Worm (Caenorhabditis elegans) whole organism, L2 larva: ENCODE results near the gene rsd-3.

Source experiments
- aly-2 ChIP-seq: fragments of 150-350 bp; optimal IDR thresholded peaks from 2 replicates; lab custom pipeline; 2014; ENCODE audit warnings: missing biosample characterization, missing genetic modification characterization
- ama-1 ChIP-seq: fragments of 150-350 bp; optimal IDR thresholded peaks from 2 replicates; lab custom pipeline; 2018; ENCODE audit warnings: inconsistent platforms
- ceh-16 ChIP-seq: fragments of 150-350 bp; optimal IDR thresholded peaks from 2 replicates; lab custom pipeline; 2014; ENCODE audit warnings: missing biosample characterization, missing genetic modification characterization
- ceh-82 ChIP-seq: fragments of 150-350 bp; optimal IDR thresholded peaks from 2 replicates; lab custom pipeline; 2014; ENCODE audit warnings: missing biosample characterization, missing genetic modification characterization
- fos-1 ChIP-seq: fragments of 150-350 bp; optimal IDR thresholded peaks from 2 replicates; lab custom pipeline; 2014; ENCODE audit warnings: missing biosample characterization, missing genetic modification characterization
- lin-13 ChIP-seq: fragments of 150-350 bp; optimal IDR thresholded peaks from 2 replicates; lab custom pipeline; 2014; ENCODE audit warnings: missing biosample characterization, missing genetic modification reagents, missing genetic modification characterization
- lin-39 ChIP-seq: fragments of 150-350 bp; optimal IDR thresholded peaks from 2 replicates; lab custom pipeline; 2014; ENCODE audit warnings: missing biosample characterization, missing genetic modification reagents, missing genetic modification characterization
- nhr-12 ChIP-seq: fragments of 150-350 bp; optimal IDR thresholded peaks from 2 replicates; lab custom pipeline; 2014; ENCODE audit warnings: missing biosample characterization, missing genetic modification characterization
- nhr-23 ChIP-seq: fragments of 150-350 bp; optimal IDR thresholded peaks from 2 replicates; lab custom pipeline; 2014; ENCODE audit warnings: missing biosample characterization, missing genetic modification reagents, missing genetic modification characterization
- nhr-77 ChIP-seq: fragments of 150-350 bp; optimal IDR thresholded peaks from 2 replicates; lab custom pipeline; 2014; ENCODE audit warnings: missing biosample characterization, missing genetic modification characterization
- peb-1 ChIP-seq: fragments of 150-350 bp; optimal IDR thresholded peaks from 2 replicates; lab custom pipeline; 2014; ENCODE audit warnings: missing biosample characterization, missing genetic modification characterization

- TF ChIP-seq lin-13 (GFP tag; lab: Kevin White, UChicago) (no peak), fos-1 (tag; lab: Kevin White, UChicago) (no peak), nhr-23 (no peak), ama-1 (no peak), lin-39 (tag; lab: Kevin White, UChicago) (no peak), peb-1 (no peak), ceh-82 (tag; lab: Kevin White, UChicago) (no peak), nhr-12 (tag; lab: Kevin White, UChicago) (no peak), aly-2 (no peak), nhr-77 (tag; lab: Kevin White, UChicago) (no peak), ceh-16 (no peak)
These were observed 46.0 kb upstream of the rsd-3 start for ce11 chrX:11752289-11752688.
